Fruit fly (Drosophila melanogaster) S2 (cell line): ENCODE results near the gene His3.3A.

Source experiments
- CG8478 ChIP-seq: fragments of >200 bp; optimal IDR thresholded peaks from 2 replicates; lab custom pipeline; 2018
- CTCF ChIP-seq, 2 experiments: fragments of >200 bp; optimal IDR thresholded peaks; 2 replicates each; lab custom pipeline; 2018

dm6 chr2L:5007256-5007655, 47.6 kb upstream of the His3.3A start:
- no peak for TF ChIP-seq CTCF (optimal IDR thresholded peaks at IDR 0.05; lab: Kevin White, UChicago)
- no peak for TF ChIP-seq CG8478 (lab: Kevin White, UChicago)
